Worm (Caenorhabditis elegans) whole organism, L3 larva: ENCODE measurements around the gene rpn-6.2.

Experiments used
- egl-27 ChIP-seq: sonication (generic microtip); optimal IDR thresholded peaks from 4 replicates; lab custom pipeline; 2017; ENCODE audit warnings: missing biosample characterization, missing genetic modification reagents, missing genetic modification characterization
- fkh-10 ChIP-seq: sonication (generic microtip); optimal IDR thresholded peaks from 2 replicates; lab custom pipeline; 2017; ENCODE audit warnings: missing biosample characterization, missing genetic modification reagents, missing genetic modification characterization
- pha-4 ChIP-seq: fragments of 150-350 bp; optimal IDR thresholded peaks from 2 replicates; lab custom pipeline; 2014; ENCODE audit warnings: missing biosample characterization, missing genetic modification reagents, missing genetic modification characterization
- ztf-4 ChIP-seq: fragments of 150-350 bp; optimal IDR thresholded peaks from 2 replicates; lab custom pipeline; 2014; ENCODE audit warnings: missing biosample characterization, missing genetic modification characterization

- TF ChIP-seq pha-4 (no peak), egl-27 (tag; lab: Kevin White, UChicago) (no peak), ztf-4 (no peak), fkh-10 (GFP tag; lab: Kevin White, UChicago) (no peak)
Observed at ce11 chrIII:8980892-8981291, 20.9 kb downstream of the rpn-6.2 start.
